Worm (Caenorhabditis elegans) whole organism, L1 larva: ENCODE measurements around the gene fbxa-31.

Source experiments
- C04F5.9 ChIP-seq: sonication (generic microtip); optimal IDR thresholded peaks from 2 replicates; lab custom pipeline; 2016; ENCODE audit warnings: missing genetic modification characterization, missing compliant biosample characterization
- C34B4.2 ChIP-seq: sonication (generic microtip); optimal IDR thresholded peaks from 2 replicates; lab custom pipeline; 2017; ENCODE audit warnings: mild to moderate bottlenecking, missing genetic modification characterization, missing compliant biosample characterization
- F16B12.6 ChIP-seq: fragments of 150-350 bp; optimal IDR thresholded peaks from 2 replicates; lab custom pipeline; 2014; ENCODE audit warnings: missing biosample characterization, missing genetic modification characterization
- Y116A8C.19 ChIP-seq: sonication (generic microtip); optimal IDR thresholded peaks from 2 replicates; lab custom pipeline; 2016; ENCODE audit warnings: missing compliant biosample characterization, missing genetic modification characterization, borderline replicate concordance
- aha-1 ChIP-seq: fragments of 150-350 bp; optimal IDR thresholded peaks from 2 replicates; lab custom pipeline; 2014; ENCODE audit warnings: missing biosample characterization, missing genetic modification characterization
- alr-1 ChIP-seq: fragments of 200-800 bp; sonication (Bioruptor generic); optimal IDR thresholded peaks from 2 replicates; lab custom pipeline; 2018; ENCODE audit warnings: borderline replicate concordance, mild to moderate bottlenecking, missing genetic modification characterization, missing compliant biosample characterization
- ama-1 ChIP-seq: fragments of 150-350 bp; optimal IDR thresholded peaks from 2 replicates; lab custom pipeline; 2014
- blmp-1 ChIP-seq: fragments of 150-350 bp; optimal IDR thresholded peaks from 2 replicates; lab custom pipeline; 2014; ENCODE audit warnings: missing biosample characterization, missing genetic modification characterization
- ceh-82 ChIP-seq, 3 experiments: fragments of 150-350 bp in 1 of 3; sonication (generic microtip) in 2 of 3; optimal IDR thresholded peaks; 2 replicates each; lab custom pipeline; 2014 to 2017; ENCODE audit warnings: missing biosample characterization in 3 of 3, missing genetic modification characterization in 3 of 3
- dpl-1 ChIP-seq, 3 experiments: fragments of 150-350 bp in 2 of 3; sonication (generic microtip) in 1 of 3; optimal IDR thresholded peaks; 2 replicates each; lab custom pipeline; 2014 to 2017; ENCODE audit warnings: missing biosample characterization in 3 of 3, missing genetic modification characterization in 3 of 3, missing genetic modification reagents in 3 of 3
- efl-1 ChIP-seq, 4 experiments: fragments of 150-350 bp; optimal IDR thresholded peaks in 3 of 4; peaks in 1 of 4; 1 replicate in 1 of 4; 2 replicates in 3 of 4; lab custom pipeline; 2014; ENCODE audit warnings: missing biosample characterization in 2 of 4, missing genetic modification characterization in 2 of 4, missing genetic modification reagents in 2 of 4
- efl-3 ChIP-seq: fragments of 200-800 bp; sonication (Bioruptor generic); optimal IDR thresholded peaks from 2 replicates; lab custom pipeline; 2018; ENCODE audit warnings: mild to moderate bottlenecking, missing genetic modification characterization, missing compliant biosample characterization
- egl-27 ChIP-seq, 2 experiments: fragments of 150-350 bp in 1 of 2; sonication (generic microtip); optimal IDR thresholded peaks; 3 replicates each; lab custom pipeline; 2017 to 2018; ENCODE audit warnings: missing biosample characterization in 2 of 2, missing genetic modification characterization in 2 of 2, missing genetic modification reagents in 2 of 2
- elt-3 ChIP-seq, 6 experiments: fragments of 150-350 bp in 1 of 6; sonication (generic microtip); optimal IDR thresholded peaks; 2 replicates each; lab custom pipeline; 2017 to 2018; ENCODE audit warnings: missing biosample characterization in 6 of 6, missing genetic modification characterization in 6 of 6, inconsistent platforms in 1 of 6
- fkh-10 ChIP-seq: sonication (generic microtip); optimal IDR thresholded peaks from 2 replicates; lab custom pipeline; 2017; ENCODE audit warnings: missing biosample characterization, missing genetic modification reagents, missing genetic modification characterization
- fkh-4 ChIP-seq: sonication (generic microtip); optimal IDR thresholded peaks from 2 replicates; lab custom pipeline; 2016; ENCODE audit warnings: missing compliant biosample characterization, missing genetic modification characterization, borderline replicate concordance
- hlh-4 ChIP-seq: sonication (generic microtip); optimal IDR thresholded peaks from 2 replicates; lab custom pipeline; 2016; ENCODE audit warnings: mild to moderate bottlenecking, missing genetic modification characterization, missing compliant biosample characterization
- jun-1 ChIP-seq: fragments of 150-350 bp; optimal IDR thresholded peaks from 2 replicates; lab custom pipeline; 2014; ENCODE audit warnings: missing biosample characterization, missing genetic modification reagents, missing genetic modification characterization
- lin-13 ChIP-seq: fragments of 150-350 bp; optimal IDR thresholded peaks from 2 replicates; lab custom pipeline; 2014; ENCODE audit warnings: missing biosample characterization, missing genetic modification reagents, missing genetic modification characterization
- lin-14 ChIP-seq: fragments of 200-800 bp; sonication (Bioruptor generic); optimal IDR thresholded peaks from 2 replicates; lab custom pipeline; 2018; ENCODE audit warnings: mild to moderate bottlenecking, missing genetic modification characterization, moderate library complexity, missing compliant biosample characterization
- lin-15B ChIP-seq: fragments of 150-350 bp; sonication (generic microtip); optimal IDR thresholded peaks from 3 replicates; lab custom pipeline; 2014; ENCODE audit warnings: missing biosample characterization, missing genetic modification characterization
- lin-35 ChIP-seq, 2 experiments: fragments of 150-350 bp; optimal IDR thresholded peaks; 2 replicates each; lab custom pipeline; 2014; ENCODE audit warnings: missing biosample characterization in 2 of 2, missing genetic modification characterization in 2 of 2, missing genetic modification reagents in 2 of 2
- lin-39 ChIP-seq: fragments of 150-350 bp; optimal IDR thresholded peaks from 2 replicates; lab custom pipeline; 2014; ENCODE audit warnings: missing biosample characterization, missing genetic modification reagents, missing genetic modification characterization
- lsy-2 ChIP-seq, 2 experiments: fragments of 150-350 bp; optimal IDR thresholded peaks; 2 replicates each; lab custom pipeline; 2014; ENCODE audit warnings: missing biosample characterization in 2 of 2, missing genetic modification characterization in 2 of 2
- mdl-1 ChIP-seq, 2 experiments: fragments of 150-350 bp; optimal IDR thresholded peaks; 2 replicates each; lab custom pipeline; 2014 to 2017; ENCODE audit warnings: missing biosample characterization in 2 of 2, missing genetic modification characterization in 2 of 2, inconsistent platforms in 1 of 2
- mep-1 ChIP-seq: fragments of 150-350 bp; optimal IDR thresholded peaks from 2 replicates; lab custom pipeline; 2014; ENCODE audit warnings: missing biosample characterization, missing genetic modification characterization
- nhr-11 ChIP-seq: fragments of 150-350 bp; optimal IDR thresholded peaks from 2 replicates; lab custom pipeline; 2014; ENCODE audit warnings: missing biosample characterization, missing genetic modification characterization
- nhr-12 ChIP-seq: sonication (generic microtip); optimal IDR thresholded peaks from 2 replicates; lab custom pipeline; 2017; ENCODE audit warnings: missing biosample characterization, missing genetic modification characterization
- nhr-19 ChIP-seq: fragments of 200-800 bp; sonication (Bioruptor generic); conservative IDR thresholded peaks from 2 replicates; pipeline ENCODE4 v1.3.6; 2022; ENCODE audit warnings: missing genetic modification characterization, missing compliant biosample characterization
- nhr-28 ChIP-seq: fragments of 150-350 bp; optimal IDR thresholded peaks from 2 replicates; lab custom pipeline; 2014; ENCODE audit warnings: missing biosample characterization, missing genetic modification characterization
- nhr-47 ChIP-seq: sonication (generic microtip); optimal IDR thresholded peaks from 2 replicates; lab custom pipeline; 2016; ENCODE audit warnings: mild to moderate bottlenecking, missing genetic modification characterization, moderate library complexity, missing compliant biosample characterization
- nhr-71 ChIP-seq: sonication (generic microtip); optimal IDR thresholded peaks from 2 replicates; lab custom pipeline; 2016; ENCODE audit warnings: mild to moderate bottlenecking, missing genetic modification characterization, moderate library complexity, missing compliant biosample characterization
- nhr-85 ChIP-seq: sonication (generic microtip); peaks from one replicate; lab custom pipeline; 2016; ENCODE audit warnings: missing genetic modification characterization, inconsistent platforms, missing compliant biosample characterization
- pag-3 ChIP-seq: sonication (generic microtip); optimal IDR thresholded peaks from 2 replicates; lab custom pipeline; 2017; ENCODE audit warnings: missing genetic modification characterization, mild to moderate bottlenecking, missing compliant biosample characterization, antibody characterized with exemption, borderline replicate concordance; ENCODE audit not compliant: insufficient read depth
- pqm-1 ChIP-seq: sonication (generic microtip); optimal IDR thresholded peaks from 3 replicates; lab custom pipeline; 2017; ENCODE audit warnings: missing biosample characterization, missing genetic modification characterization
- skn-1 ChIP-seq: fragments of 150-350 bp; optimal IDR thresholded peaks from 2 replicates; lab custom pipeline; 2014; ENCODE audit warnings: missing biosample characterization, missing genetic modification characterization
- snu-23 ChIP-seq: sonication (generic microtip); optimal IDR thresholded peaks from 2 replicates; lab custom pipeline; 2016; ENCODE audit warnings: missing genetic modification characterization, missing compliant biosample characterization
- sup-37 ChIP-seq: fragments of 200-800 bp; sonication (Bioruptor generic); optimal IDR thresholded peaks from 2 replicates; lab custom pipeline; 2018; ENCODE audit warnings: mild to moderate bottlenecking, missing genetic modification characterization, missing compliant biosample characterization
- swsn-7 ChIP-seq: sonication (generic microtip); optimal IDR thresholded peaks from 2 replicates; lab custom pipeline; 2016; ENCODE audit warnings: missing genetic modification characterization, missing compliant biosample characterization
- unc-30 ChIP-seq: sonication (generic microtip); optimal IDR thresholded peaks from 2 replicates; lab custom pipeline; 2017; ENCODE audit warnings: missing biosample characterization, missing genetic modification characterization
- unc-62 ChIP-seq: fragments of 150-350 bp; optimal IDR thresholded peaks from 2 replicates; lab custom pipeline; 2014; ENCODE audit warnings: missing biosample characterization, missing genetic modification reagents, missing genetic modification characterization
- xbp-1 ChIP-seq: sonication (generic microtip); optimal IDR thresholded peaks from 2 replicates; lab custom pipeline; 2016; ENCODE audit warnings: missing genetic modification characterization, missing compliant biosample characterization
- zip-4 ChIP-seq: fragments of 200-800 bp; sonication (Bioruptor generic); optimal IDR thresholded peaks from 2 replicates; lab custom pipeline; 2018; ENCODE audit warnings: mild to moderate bottlenecking, missing genetic modification characterization, moderate library complexity, missing compliant biosample characterization
- ztf-11 ChIP-seq, 2 experiments: sonication (generic microtip); optimal IDR thresholded peaks; 2 replicates each; lab custom pipeline; 2016 to 2017; ENCODE audit warnings: missing genetic modification characterization in 2 of 2, missing biosample characterization in 1 of 2, missing compliant biosample characterization in 1 of 2
- ztf-4 ChIP-seq: fragments of 150-350 bp; optimal IDR thresholded peaks from 2 replicates; lab custom pipeline; 2014; ENCODE audit warnings: missing biosample characterization, missing genetic modification characterization

Gene fbxa-31

ce11 chrIII:1243199-1243598 is 28.0 kb downstream of the fbxa-31 start, which contains the start of gene fbxa-63:
Gene fbxa-63, plus strand, starts transcription at chrIII:1243508.
- TF ChIP-seq elt-3 (tag; optimal IDR thresholded peaks at IDR 0.05; lab: Kevin White, UChicago), result peak in 1 of 6 experiments; percentile 19
- no peak for TF ChIP-seq lin-15B
- TF ChIP-seq swsn-7, result peak; percentile 10
- peak; percentile 49 to 64 for TF ChIP-seq efl-1 (optimal IDR thresholded peaks at IDR 0.05; lab: Kevin White, UChicago)
- TF ChIP-seq efl-1 (GFP tag; optimal IDR thresholded peaks at IDR 0.05 in 1 of 2; lab: Kevin White, UChicago), result peak; percentile 26 to 92
- TF ChIP-seq lin-13 (GFP tag; lab: Kevin White, UChicago), result peak; percentile 20
- TF ChIP-seq zip-4, result peak; percentile 2
- peak; percentile 15 for TF ChIP-seq nhr-11 (tag; lab: Kevin White, UChicago)
- peak in 1 of 3 experiments; percentile 35 for TF ChIP-seq ceh-82 (tag; optimal IDR thresholded peaks at IDR 0.05; lab: Kevin White, UChicago)
- peak; percentile 42 for TF ChIP-seq nhr-71 (tag; lab: Kevin White, UChicago)
- TF ChIP-seq lsy-2 (tag; optimal IDR thresholded peaks at IDR 0.05; lab: Kevin White, UChicago), result peak; percentile 30 to 64
- TF ChIP-seq aha-1, result no peak
- TF ChIP-seq snu-23 (GFP tag; lab: Kevin White, UChicago), result peak; percentile 27
- TF ChIP-seq mdl-1 (tag; optimal IDR thresholded peaks at IDR 0.05; lab: Kevin White, UChicago), result peak in 1 of 2 experiments; percentile 26
- no peak for TF ChIP-seq fkh-4 (tag; lab: Kevin White, UChicago)
- peak; percentile 37 for TF ChIP-seq nhr-47 (tag; lab: Kevin White, UChicago)
- TF ChIP-seq skn-1 (tag; lab: Kevin White, UChicago), result peak; percentile 81
- peak; percentile 26 to 47 for TF ChIP-seq lin-35 (GFP tag; optimal IDR thresholded peaks at IDR 0.05; lab: Kevin White, UChicago)
- peak in 2 of 3 experiments; percentile 7 to 21 for TF ChIP-seq dpl-1 (GFP tag; optimal IDR thresholded peaks at IDR 0.05; lab: Kevin White, UChicago)
- peak; percentile 28 for TF ChIP-seq jun-1 (tag; lab: Kevin White, UChicago)
- TF ChIP-seq egl-27 (tag; optimal IDR thresholded peaks at IDR 0.05; lab: Kevin White, UChicago), result no peak
- TF ChIP-seq lin-14 (GFP tag; lab: Kevin White, UChicago), result peak; percentile 61
- TF ChIP-seq, all 84 proteins: peak for 17

- TF ChIP-seq alr-1 (tag; lab: Kevin White, UChicago), result no peak
- peak; percentile 67 for TF ChIP-seq nhr-85 (tag; lab: Kevin White, UChicago)
Measured at ce11 chrIII:1238704-1239103, 32.5 kb downstream of the fbxa-31 start, which contains the start of gene fbxa-61. Gene fbxa-61, plus strand, starts transcription at chrIII:1239048.

- TF ChIP-seq pag-3 (tag; lab: Kevin White, UChicago) (no peak), zip-4 (no peak), ztf-4 (no peak), unc-30 (tag; lab: Kevin White, UChicago) (no peak), hlh-4 (tag; lab: Kevin White, UChicago) (no peak), nhr-12 (no peak)
Measured at ce11 chrIII:1231186-1231585, 40.0 kb downstream of the fbxa-31 start.

ce11 chrIII:1230672-1231071 is 40.6 kb downstream of the fbxa-31 start:
- TF ChIP-seq efl-3 (GFP tag; lab: Kevin White, UChicago), result no peak
- no peak for TF ChIP-seq efl-1 (optimal IDR thresholded peaks at IDR 0.05; lab: Kevin White, UChicago)
- peak in 1 of 2 experiments; percentile 86 for TF ChIP-seq efl-1 (GFP tag; optimal IDR thresholded peaks at IDR 0.05 in 1 of 2; lab: Kevin White, UChicago)

ce11 chrIII:1230174-1230573 is 41.1 kb downstream of the fbxa-31 start, which contains the start of gene pes-4:
Gene pes-4, minus strand, starts transcription at chrIII:1230274.
- TF ChIP-seq mep-1 (no peak), fkh-10 (no peak), F16B12.6 (tag; lab: Kevin White, UChicago) (no peak), C04F5.9 (tag; lab: Kevin White, UChicago) (no peak), nhr-19 (GFP tag; lab: Robert Waterston, UW) (no peak), Y116A8C.19 (no peak), blmp-1 (tag; lab: Kevin White, UChicago) (no peak), ztf-11 (tag; optimal IDR thresholded peaks at IDR 0.05; lab: Kevin White, UChicago) (no peak), sup-37 (GFP tag; lab: Kevin White, UChicago) (no peak), egl-27 (tag; optimal IDR thresholded peaks at IDR 0.05; lab: Kevin White, UChicago) (no peak), pqm-1 (tag; lab: Kevin White, UChicago) (no peak), nhr-28 (tag; lab: Kevin White, UChicago) (no peak), C34B4.2 (tag; lab: Kevin White, UChicago) (no peak), ama-1 (lab: Kevin White, UChicago) (no peak), lin-39 (no peak), alr-1 (tag; lab: Kevin White, UChicago) (no peak), xbp-1 (no peak), unc-62 (GFP tag; lab: Kevin White, UChicago) (no peak)
